Fruit fly (Drosophila melanogaster): Measurements from ENCODE around the gene RpL26.

Gene RpL26

DNA sequence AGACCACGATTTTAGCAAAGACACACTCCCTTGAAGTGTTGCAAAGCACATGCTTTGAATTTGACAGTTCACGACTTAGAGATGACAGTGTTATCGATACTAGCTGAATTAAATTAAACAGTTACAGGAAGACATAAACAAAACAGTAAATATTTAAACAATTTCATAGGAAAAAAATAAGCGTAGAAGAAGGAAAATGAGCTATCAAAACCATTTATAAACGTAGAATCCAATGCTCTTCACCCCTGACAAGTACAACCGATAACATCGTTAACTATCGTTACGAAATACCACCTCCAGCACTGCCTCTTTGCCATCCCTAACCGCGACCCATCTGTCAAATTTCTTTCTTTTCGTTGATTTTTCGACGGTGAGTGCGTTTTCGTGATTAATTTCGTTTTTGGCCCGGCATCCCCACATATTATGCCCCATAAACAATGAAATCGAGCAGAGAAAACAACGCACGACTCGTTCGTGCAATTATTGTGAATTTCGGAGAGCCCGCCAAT, at the start of gene RpL26:
RpL26 (plus strand) TSS at position 106 of the 509 bp plus-strand sequence.
- peak; percentile 78 for TF ChIP-seq bab1 (GFP tag; optimal IDR thresholded peaks at IDR 0.05)
- TF ChIP-seq cic (GFP tag; optimal IDR thresholded peaks at IDR 0.05) = peak; percentile 25
- TF ChIP-seq CG12768 (GFP tag; optimal IDR thresholded peaks at IDR 0.05) = peak; percentile 59
- TF ChIP-seq CG1620 (GFP tag; optimal IDR thresholded peaks at IDR 0.05) = peak; percentile 93
- peak; percentile 62 for TF ChIP-seq CG33017 (tag; optimal IDR thresholded peaks at IDR 0.05)
- TF ChIP-seq Mnt (GFP tag; optimal IDR thresholded peaks at IDR 0.05) = peak; percentile 83
- peak; percentile 89 for TF ChIP-seq Hr96 (GFP tag; optimal IDR thresholded peaks at IDR 0.05)
- peak; percentile 63 for TF ChIP-seq pad (GFP tag; optimal IDR thresholded peaks at IDR 0.05)
- peak; percentile 61 for TF ChIP-seq Clk (GFP tag; optimal IDR thresholded peaks at IDR 0.05)
- peak; percentile 81 for TF ChIP-seq ovo (GFP tag; optimal IDR thresholded peaks at IDR 0.05)
- TF ChIP-seq CG14711 (tag; optimal IDR thresholded peaks at IDR 0.05) = peak; percentile 48
- TF ChIP-seq CG7101 (tag; optimal IDR thresholded peaks at IDR 0.05) = peak; percentile 84
- no peak for TF ChIP-seq CG5204 (GFP tag; optimal IDR thresholded peaks at IDR 0.05)
- peak; percentile 64 for TF ChIP-seq tj (GFP tag; optimal IDR thresholded peaks at IDR 0.05)
- TF ChIP-seq toe (GFP tag; optimal IDR thresholded peaks at IDR 0.05) = peak; percentile 94
- TF ChIP-seq cnc (optimal IDR thresholded peaks at IDR 0.05) = no peak
- peak; percentile 87 for TF ChIP-seq Crg-1 (GFP tag; optimal IDR thresholded peaks at IDR 0.05)
- peak; percentile 86 for TF ChIP-seq CG11617 (GFP tag; optimal IDR thresholded peaks at IDR 0.05)
- TF ChIP-seq CG7045 (GFP tag; optimal IDR thresholded peaks at IDR 0.05) = peak; percentile 65
- TF ChIP-seq kay (GFP tag; ENCODE audit: borderline replicate concordance) = no peak

DNA sequence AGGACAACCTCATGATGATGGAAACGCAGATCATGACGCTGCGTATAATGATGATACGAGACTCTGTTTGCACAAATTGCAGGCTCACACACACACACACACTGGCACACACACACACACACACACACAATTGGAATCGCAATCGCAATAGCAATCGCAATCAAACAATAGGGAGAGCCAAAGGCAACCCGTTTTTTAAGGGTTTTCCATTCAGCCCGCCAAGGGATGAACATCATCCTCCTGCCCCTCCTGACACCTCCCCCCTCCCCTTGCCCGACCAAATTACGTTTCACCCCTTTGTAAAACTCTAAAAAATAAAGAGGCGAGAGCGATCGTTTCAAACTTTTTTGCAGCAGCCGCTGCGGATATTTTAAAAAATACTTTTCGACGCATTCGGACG, 46.5 kb upstream of the RpL26 start:
- TF ChIP-seq CG1620 (GFP tag; optimal IDR thresholded peaks at IDR 0.05) (no peak), CG7101 (tag; optimal IDR thresholded peaks at IDR 0.05) (no peak), CG5204 (GFP tag; optimal IDR thresholded peaks at IDR 0.05) (no peak), CG12768 (GFP tag; optimal IDR thresholded peaks at IDR 0.05) (no peak), Crg-1 (GFP tag; optimal IDR thresholded peaks at IDR 0.05) (no peak), cic (GFP tag; optimal IDR thresholded peaks at IDR 0.05) (no peak), Clk (GFP tag; optimal IDR thresholded peaks at IDR 0.05) (no peak)

DNA sequence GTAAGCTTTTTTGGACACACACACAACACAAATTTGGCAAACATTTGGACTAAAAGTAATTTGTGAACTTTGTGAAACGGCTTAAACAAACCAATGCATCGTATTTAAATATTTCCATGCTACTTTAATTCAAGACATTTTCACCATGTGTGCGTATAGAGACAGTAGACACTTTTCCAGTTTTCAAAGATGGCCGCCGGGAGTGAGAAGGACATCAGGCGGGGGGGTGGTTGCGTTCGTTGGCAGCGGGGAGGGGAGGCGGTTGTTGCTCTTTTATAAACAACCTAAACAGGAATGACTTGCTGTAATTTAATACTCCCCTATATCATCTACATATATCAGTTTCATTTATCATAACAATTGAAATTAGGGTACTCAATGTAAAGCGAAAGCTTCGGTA, 45.2 kb upstream of the RpL26 start:
- TF ChIP-seq pad (GFP tag; optimal IDR thresholded peaks at IDR 0.05) = no peak

DNA sequence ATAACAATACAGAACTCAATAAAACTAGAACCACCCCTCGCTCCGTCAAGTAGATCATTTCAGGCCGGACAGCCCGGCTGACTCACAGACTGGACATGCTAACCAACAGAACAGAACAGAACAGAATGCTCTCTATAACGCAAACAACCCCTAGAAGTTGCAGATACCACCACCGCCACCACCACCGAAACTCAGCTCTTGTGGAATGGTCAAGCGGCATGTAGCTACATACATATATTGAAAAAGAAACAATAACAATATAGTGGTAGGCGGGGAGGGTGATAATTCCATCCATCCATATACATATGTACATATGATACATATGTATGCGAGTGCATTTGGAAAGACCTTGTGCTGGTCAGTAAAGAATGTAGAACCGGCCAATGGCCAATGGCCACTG, 44.3 kb upstream of the RpL26 start:
- TF ChIP-seq Clk (GFP tag; optimal IDR thresholded peaks at IDR 0.05) = no peak
- no peak for TF ChIP-seq bab1 (GFP tag; optimal IDR thresholded peaks at IDR 0.05)
- no peak for TF ChIP-seq CG33017 (tag; optimal IDR thresholded peaks at IDR 0.05)
- no peak for TF ChIP-seq CG14711 (tag; optimal IDR thresholded peaks at IDR 0.05)
- TF ChIP-seq ovo (GFP tag; optimal IDR thresholded peaks at IDR 0.05) = no peak
- TF ChIP-seq CG5204 (GFP tag; optimal IDR thresholded peaks at IDR 0.05) = no peak
- no peak for TF ChIP-seq CG1620 (GFP tag; optimal IDR thresholded peaks at IDR 0.05)
- no peak for TF ChIP-seq toe (GFP tag; optimal IDR thresholded peaks at IDR 0.05)
- no peak for TF ChIP-seq kay (GFP tag; ENCODE audit: borderline replicate concordance)
- TF ChIP-seq CG7045 (GFP tag; optimal IDR thresholded peaks at IDR 0.05) = no peak
- TF ChIP-seq tj (GFP tag; optimal IDR thresholded peaks at IDR 0.05) = no peak
- no peak for TF ChIP-seq pad (GFP tag; optimal IDR thresholded peaks at IDR 0.05)
- TF ChIP-seq Hr96 (GFP tag; optimal IDR thresholded peaks at IDR 0.05) = no peak
- no peak for TF ChIP-seq cnc (optimal IDR thresholded peaks at IDR 0.05)
- TF ChIP-seq CG11617 (GFP tag; optimal IDR thresholded peaks at IDR 0.05) = no peak
- no peak for TF ChIP-seq CG12768 (GFP tag; optimal IDR thresholded peaks at IDR 0.05)
- TF ChIP-seq CG7101 (tag; optimal IDR thresholded peaks at IDR 0.05) = no peak
- TF ChIP-seq Crg-1 (GFP tag; optimal IDR thresholded peaks at IDR 0.05) = no peak
- no peak for TF ChIP-seq Mnt (GFP tag; optimal IDR thresholded peaks at IDR 0.05)

DNA sequence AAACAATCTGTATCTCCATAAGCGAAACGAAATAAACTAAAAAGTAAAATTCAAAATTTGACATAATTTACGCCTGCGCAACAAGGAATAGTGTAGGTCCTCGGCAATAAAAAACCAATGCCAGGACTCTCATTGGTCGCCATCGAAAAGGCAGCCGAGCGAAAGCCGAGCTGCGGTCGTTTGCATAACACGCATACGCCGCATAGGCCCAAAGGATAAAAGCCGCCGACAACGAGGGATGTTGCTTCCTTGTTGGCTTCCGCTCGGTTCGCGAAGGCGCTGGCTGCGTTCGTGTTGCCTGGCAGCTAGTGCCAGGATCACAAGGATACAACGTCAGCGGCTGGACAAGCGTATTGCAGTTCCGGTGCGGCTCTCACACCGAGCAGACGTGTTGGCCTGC, 38.2 kb upstream of the RpL26 start:
- no peak for TF ChIP-seq CG12768 (GFP tag; optimal IDR thresholded peaks at IDR 0.05)
- no peak for TF ChIP-seq Crg-1 (GFP tag; optimal IDR thresholded peaks at IDR 0.05)
- no peak for TF ChIP-seq bab1 (GFP tag; optimal IDR thresholded peaks at IDR 0.05)
- no peak for TF ChIP-seq CG14711 (tag; optimal IDR thresholded peaks at IDR 0.05)
- TF ChIP-seq cic (GFP tag; optimal IDR thresholded peaks at IDR 0.05) = no peak
- TF ChIP-seq kay (GFP tag; ENCODE audit: borderline replicate concordance) = no peak

DNA sequence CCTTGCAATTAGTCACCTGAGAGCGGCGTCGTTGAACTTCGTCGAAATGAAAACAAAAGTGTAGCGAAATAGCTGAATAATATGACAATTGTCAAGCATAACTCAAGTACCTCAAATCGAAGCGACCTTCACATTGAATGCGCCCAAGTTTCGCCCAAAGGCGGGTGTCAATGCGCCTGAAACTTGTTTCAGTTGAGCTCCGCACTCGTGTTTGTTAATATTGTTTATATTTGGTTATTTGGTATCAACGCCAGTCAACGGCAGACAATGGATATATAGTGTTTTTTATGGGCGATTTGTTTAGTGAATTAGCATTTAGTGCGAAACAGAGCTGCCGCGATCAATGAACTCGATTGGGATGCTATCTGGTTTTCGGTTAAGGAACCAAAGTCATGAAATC, 36.8 kb upstream of the RpL26 start:
- TF ChIP-seq CG33017 (tag; optimal IDR thresholded peaks at IDR 0.05) (no peak), tj (GFP tag; optimal IDR thresholded peaks at IDR 0.05) (no peak), Crg-1 (GFP tag; optimal IDR thresholded peaks at IDR 0.05) (no peak), CG12768 (GFP tag; optimal IDR thresholded peaks at IDR 0.05) (no peak), kay (GFP tag; ENCODE audit: borderline replicate concordance) (peak; percentile 56), cic (GFP tag; optimal IDR thresholded peaks at IDR 0.05) (no peak), Hr96 (GFP tag; optimal IDR thresholded peaks at IDR 0.05) (no peak)

dm6 chr3L:18863327-18863726, 35.3 kb upstream of the RpL26 start, which contains the start of gene CG6865:
TSS of gene CG6865 (plus strand) at chr3L:18863647.
- TF ChIP-seq CG7101 (tag; optimal IDR thresholded peaks at IDR 0.05) = no peak
- no peak for TF ChIP-seq CG1620 (GFP tag; optimal IDR thresholded peaks at IDR 0.05)

Measured in whole organism, adult.